Fruit fly (Drosophila melanogaster): ENCODE measurements around the gene CG32276.

CG32276 gene

DNA sequence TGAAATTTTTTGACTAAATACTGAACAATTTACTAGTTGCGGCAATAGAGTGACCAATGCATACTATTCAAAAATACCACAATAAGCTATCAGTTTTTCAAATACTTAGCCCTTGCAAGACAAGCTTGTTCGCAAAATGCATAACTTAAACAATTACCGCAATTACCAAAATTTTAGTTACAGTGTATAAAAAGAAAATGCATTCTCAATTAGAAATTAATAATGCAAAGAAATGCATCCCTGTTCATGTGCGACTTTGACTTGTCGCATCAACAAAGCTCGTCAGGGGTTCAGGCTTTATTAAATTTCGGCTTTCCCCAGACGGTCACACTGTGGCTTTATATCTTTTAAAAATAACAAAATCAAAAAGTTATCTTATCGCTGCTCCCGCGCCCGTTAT lies 20.0 kb upstream of the CG32276 start, which contains the start of the genes hob and nSMase:
Gene hob, minus strand, starts transcription at position 62 of the 400 bp plus-strand sequence.
Gene nSMase, plus strand, starts transcription at position 298 of the 400 bp plus-strand sequence.
- TF ChIP-seq fd96Ca (GFP tag; IDR thresholded peaks at IDR 0.05) = no peak
- TF ChIP-seq Pif1A (GFP tag; optimal IDR thresholded peaks at IDR 0.05) = no peak
- no peak for TF ChIP-seq CG8159 (tag; optimal IDR thresholded peaks at IDR 0.05)
- no peak for TF ChIP-seq CG8301 (tag; optimal IDR thresholded peaks at IDR 0.05)
- TF ChIP-seq Snoo (tag; optimal IDR thresholded peaks at IDR 0.05) = no peak
- no peak for TF ChIP-seq Ets98B (GFP tag; IDR thresholded peaks at IDR 0.05)
- TF ChIP-seq CG13204 (GFP tag; optimal IDR thresholded peaks at IDR 0.05) = no peak

DNA sequence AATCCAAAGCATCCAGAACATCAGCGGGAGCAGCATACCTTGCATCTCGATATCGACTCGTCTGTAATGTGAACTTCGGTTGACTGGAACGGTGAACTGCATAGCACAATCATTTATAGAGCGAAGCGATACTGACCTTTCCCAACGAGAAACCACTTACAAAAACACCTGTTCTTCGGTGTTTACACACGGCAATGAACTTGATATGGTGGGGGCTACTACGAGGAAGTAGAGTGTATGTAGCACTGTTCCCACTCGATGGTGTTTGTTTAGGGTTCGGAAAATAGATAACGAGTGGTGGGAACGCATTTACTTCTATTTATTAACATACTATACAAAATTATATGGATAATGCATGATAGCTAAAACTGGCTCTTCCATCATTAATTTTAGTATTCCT lies 10.0 kb upstream of the CG32276 start, which contains the start of the genes CG32269 and CG32270:
Gene CG32269, minus strand, starts transcription at position 91 of the 400 bp plus-strand sequence.
Gene CG32270, minus strand, starts transcription at position 91 of the 400 bp plus-strand sequence.
- TF ChIP-seq CG10348 (GFP tag; IDR thresholded peaks at IDR 0.05) = no peak
- TF ChIP-seq D1 (tag; optimal IDR thresholded peaks at IDR 0.05) = no peak
- no peak for TF ChIP-seq Pif1A (GFP tag; optimal IDR thresholded peaks at IDR 0.05)
- no peak for TF ChIP-seq CG8301 (tag; optimal IDR thresholded peaks at IDR 0.05)
- no peak for TF ChIP-seq Pif1B (GFP tag; optimal IDR thresholded peaks at IDR 0.05)
- TF ChIP-seq CG34367 (tag; optimal IDR thresholded peaks at IDR 0.05) = no peak
- TF ChIP-seq CG17806 (tag; optimal IDR thresholded peaks at IDR 0.05) = no peak
- TF ChIP-seq CG32121 (GFP tag; IDR thresholded peaks at IDR 0.05) = no peak
- no peak for TF ChIP-seq CG12605 (GFP tag; IDR thresholded peaks at IDR 0.05)
- TF ChIP-seq Snoo (tag; optimal IDR thresholded peaks at IDR 0.05) = no peak
- TF ChIP-seq EcR (GFP tag; optimal IDR thresholded peaks at IDR 0.05) = no peak
- TF ChIP-seq Ets98B (GFP tag; IDR thresholded peaks at IDR 0.05) = no peak
- TF ChIP-seq CG8159 (tag; optimal IDR thresholded peaks at IDR 0.05) = no peak
- TF ChIP-seq CG4496 (GFP tag; IDR thresholded peaks at IDR 0.05) = no peak
- no peak for TF ChIP-seq CG13204 (GFP tag; optimal IDR thresholded peaks at IDR 0.05)
- TF ChIP-seq fd96Ca (GFP tag; IDR thresholded peaks at IDR 0.05) = no peak
- no peak for TF ChIP-seq CG14655 (GFP tag; optimal IDR thresholded peaks at IDR 0.05)
- TF ChIP-seq rn (GFP tag; IDR thresholded peaks at IDR 0.05) = no peak

DNA sequence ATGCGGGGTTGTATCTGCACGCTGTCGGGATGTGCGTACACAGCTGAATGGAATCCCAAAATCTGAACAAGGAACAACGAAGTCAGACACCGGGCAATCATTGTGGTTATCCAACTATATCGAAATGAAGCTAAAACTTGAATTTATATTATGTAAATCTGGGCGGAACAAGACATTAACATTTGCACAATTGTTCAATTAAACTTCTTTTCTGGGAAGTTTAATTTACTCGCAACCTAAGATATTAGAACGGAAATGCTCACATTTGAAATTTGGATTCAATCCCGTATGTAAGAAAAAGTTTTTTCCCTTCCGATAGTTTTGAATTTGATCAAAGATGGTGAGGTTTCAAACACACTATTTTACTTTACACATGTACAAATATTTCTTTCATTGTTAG lies 7.4 kb upstream of the CG32276 start, which contains the start of gene CG33160:
Gene CG33160, minus strand, starts transcription at position 101 of the 400 bp plus-strand sequence.
- no peak for TF ChIP-seq CG17806 (tag; optimal IDR thresholded peaks at IDR 0.05)
- no peak for TF ChIP-seq CG9948 (tag; optimal IDR thresholded peaks at IDR 0.05)
- TF ChIP-seq CG4496 (GFP tag; IDR thresholded peaks at IDR 0.05) = no peak
- TF ChIP-seq CG15710 (tag; optimal IDR thresholded peaks at IDR 0.05) = no peak
- no peak for TF ChIP-seq rn (GFP tag; IDR thresholded peaks at IDR 0.05)
- TF ChIP-seq CG32121 (GFP tag; IDR thresholded peaks at IDR 0.05) = no peak
- no peak for TF ChIP-seq D1 (tag; optimal IDR thresholded peaks at IDR 0.05)
- TF ChIP-seq fd96Ca (GFP tag; IDR thresholded peaks at IDR 0.05) = no peak
- TF ChIP-seq CG8159 (tag; optimal IDR thresholded peaks at IDR 0.05) = no peak
- no peak for TF ChIP-seq Pif1A (GFP tag; optimal IDR thresholded peaks at IDR 0.05)
- no peak for TF ChIP-seq CG10348 (GFP tag; IDR thresholded peaks at IDR 0.05)
- TF ChIP-seq gl (tag; optimal IDR thresholded peaks at IDR 0.05) = no peak
- TF ChIP-seq Ets98B (GFP tag; IDR thresholded peaks at IDR 0.05) = no peak
- TF ChIP-seq CG34367 (tag; optimal IDR thresholded peaks at IDR 0.05) = no peak
- TF ChIP-seq Snoo (tag; optimal IDR thresholded peaks at IDR 0.05) = no peak
- no peak for TF ChIP-seq CG12605 (GFP tag; IDR thresholded peaks at IDR 0.05)
- no peak for TF ChIP-seq CG8301 (tag; optimal IDR thresholded peaks at IDR 0.05)
- no peak for TF ChIP-seq EcR (GFP tag; optimal IDR thresholded peaks at IDR 0.05)

DNA sequence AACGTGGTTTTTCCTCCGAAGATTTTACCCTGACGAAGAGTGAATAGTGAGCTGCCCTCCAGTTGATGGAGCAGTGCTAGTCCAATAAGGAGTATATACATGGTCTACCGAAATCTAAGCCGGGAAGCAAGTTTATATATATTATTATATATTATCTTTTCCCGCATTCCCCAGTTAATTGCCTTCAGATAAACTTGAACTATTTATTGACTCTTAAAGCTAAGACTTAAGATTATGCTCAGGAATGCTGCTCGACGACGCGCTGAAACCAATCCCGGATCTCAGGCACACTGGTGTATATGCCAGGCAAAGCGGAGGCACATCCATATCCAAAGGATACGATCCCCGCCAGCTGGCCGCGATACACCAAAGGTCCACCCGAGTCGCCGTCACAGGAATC lies 6.5 kb upstream of the CG32276 start, which contains the start of gene CG32277:
Gene CG32277, minus strand, starts transcription at position 101 of the 400 bp plus-strand sequence.
- no peak for TF ChIP-seq Snoo (tag; optimal IDR thresholded peaks at IDR 0.05)
- TF ChIP-seq CG13204 (GFP tag; optimal IDR thresholded peaks at IDR 0.05) = no peak
- no peak for TF ChIP-seq fd96Ca (GFP tag; IDR thresholded peaks at IDR 0.05)
- no peak for TF ChIP-seq CG8301 (tag; optimal IDR thresholded peaks at IDR 0.05)
- no peak for TF ChIP-seq CG34367 (tag; optimal IDR thresholded peaks at IDR 0.05)
- no peak for TF ChIP-seq rn (GFP tag; IDR thresholded peaks at IDR 0.05)
- no peak for TF ChIP-seq Pif1B (GFP tag; optimal IDR thresholded peaks at IDR 0.05)
- TF ChIP-seq gl (tag; optimal IDR thresholded peaks at IDR 0.05) = no peak
- TF ChIP-seq Pif1A (GFP tag; optimal IDR thresholded peaks at IDR 0.05) = no peak
- no peak for TF ChIP-seq CG32121 (GFP tag; IDR thresholded peaks at IDR 0.05)
- TF ChIP-seq EcR (GFP tag; optimal IDR thresholded peaks at IDR 0.05) = no peak
- no peak for TF ChIP-seq CG10348 (GFP tag; IDR thresholded peaks at IDR 0.05)
- no peak for TF ChIP-seq CG17806 (tag; optimal IDR thresholded peaks at IDR 0.05)
- no peak for TF ChIP-seq CG12605 (GFP tag; IDR thresholded peaks at IDR 0.05)
- no peak for TF ChIP-seq CG15710 (tag; optimal IDR thresholded peaks at IDR 0.05)
- TF ChIP-seq D1 (tag; optimal IDR thresholded peaks at IDR 0.05) = no peak
- TF ChIP-seq CG14655 (GFP tag; optimal IDR thresholded peaks at IDR 0.05) = no peak
- TF ChIP-seq CG8159 (tag; optimal IDR thresholded peaks at IDR 0.05) = no peak
- no peak for TF ChIP-seq Ets98B (GFP tag; IDR thresholded peaks at IDR 0.05)

DNA sequence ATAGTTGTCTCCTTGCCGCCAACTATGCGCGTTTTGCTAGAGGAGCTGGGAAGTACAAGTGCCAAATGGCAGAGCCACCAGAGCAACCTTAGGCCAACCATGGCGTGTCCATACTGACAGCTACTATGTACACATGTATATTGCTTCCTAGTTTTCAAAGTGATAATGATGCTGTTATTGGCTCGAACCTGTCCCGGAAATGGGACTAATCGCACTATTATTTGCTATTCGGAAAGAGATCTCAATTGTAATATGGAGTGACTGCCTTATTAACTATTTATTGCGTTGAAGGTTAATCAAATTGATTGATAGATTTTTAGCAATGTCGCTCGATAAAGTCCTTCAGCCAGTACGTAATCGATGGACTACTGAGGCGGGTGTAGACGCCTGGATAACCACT lies 5.5 kb upstream of the CG32276 start, which contains the start of gene CG33159:
Gene CG33159, minus strand, starts transcription at position 101 of the 400 bp plus-strand sequence.
- TF ChIP-seq CG15710 (tag; optimal IDR thresholded peaks at IDR 0.05) (no peak), gl (tag; optimal IDR thresholded peaks at IDR 0.05) (no peak), Pif1B (GFP tag; optimal IDR thresholded peaks at IDR 0.05) (no peak), Ets98B (GFP tag; IDR thresholded peaks at IDR 0.05) (no peak), CG12605 (GFP tag; IDR thresholded peaks at IDR 0.05) (no peak), EcR (GFP tag; optimal IDR thresholded peaks at IDR 0.05) (no peak), CG4496 (GFP tag; IDR thresholded peaks at IDR 0.05) (no peak), CG10348 (GFP tag; IDR thresholded peaks at IDR 0.05) (no peak)

DNA sequence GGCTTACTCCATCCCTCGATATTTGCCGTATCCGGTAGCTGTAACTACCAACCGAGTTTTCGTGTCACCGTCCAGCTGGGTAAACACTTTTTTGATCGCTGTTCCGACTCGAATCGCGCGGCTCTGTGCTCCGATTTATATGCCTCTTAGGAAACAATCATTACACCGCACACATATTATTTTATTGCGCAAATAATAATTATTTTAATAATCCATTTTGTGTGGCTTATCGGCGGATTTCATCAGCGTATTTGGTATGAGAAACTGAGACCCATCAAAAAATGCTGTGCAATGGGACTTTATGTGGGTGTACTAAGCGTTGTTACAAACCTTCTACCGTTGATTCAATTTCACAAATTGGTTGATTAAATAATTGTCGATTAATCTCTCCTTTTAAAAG lies 4.2 kb upstream of the CG32276 start, which contains the start of gene CG32271:
Gene CG32271, minus strand, starts transcription at position 101 of the 400 bp plus-strand sequence.
- no peak for TF ChIP-seq CG10348 (GFP tag; IDR thresholded peaks at IDR 0.05)
- no peak for TF ChIP-seq Snoo (tag; optimal IDR thresholded peaks at IDR 0.05)
- TF ChIP-seq CG17806 (tag; optimal IDR thresholded peaks at IDR 0.05) = no peak
- no peak for TF ChIP-seq EcR (GFP tag; optimal IDR thresholded peaks at IDR 0.05)
- TF ChIP-seq Ets98B (GFP tag; IDR thresholded peaks at IDR 0.05) = no peak
- no peak for TF ChIP-seq CG9948 (tag; optimal IDR thresholded peaks at IDR 0.05)
- no peak for TF ChIP-seq CG4496 (GFP tag; IDR thresholded peaks at IDR 0.05)
- no peak for TF ChIP-seq CG14655 (GFP tag; optimal IDR thresholded peaks at IDR 0.05)

Data from whole organism, pupa.